Fruit fly (Drosophila melanogaster): Measurements from ENCODE around the gene lbe.

DNA sequence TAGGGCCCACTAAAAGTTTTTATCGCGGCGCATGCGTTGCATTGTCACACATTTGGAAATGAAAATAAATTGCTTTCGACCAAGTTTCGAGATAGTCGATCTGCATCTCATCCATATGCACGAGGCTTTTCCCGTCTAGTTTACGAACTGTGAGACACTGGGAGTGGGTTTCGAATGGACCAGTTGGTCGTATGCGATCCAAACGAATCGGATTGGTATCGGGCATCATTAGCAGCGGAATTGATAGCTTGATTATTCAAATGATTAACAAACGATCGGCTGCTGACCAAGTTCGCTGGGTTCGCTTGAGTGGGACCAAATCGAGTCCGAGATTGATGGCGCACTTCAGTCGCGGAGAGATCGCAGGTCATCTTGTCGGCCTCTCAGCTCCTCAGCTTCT, 6.2 kb downstream of the lbe start:
- TF ChIP-seq CTCF (optimal IDR thresholded peaks at IDR 0.05) (no peak), CG8478 (optimal IDR thresholded peaks at IDR 0.05) (no peak)

All from S2 (cell line).